Worm (Caenorhabditis elegans): ENCODE data around the gene T03E6.9.

DNA sequence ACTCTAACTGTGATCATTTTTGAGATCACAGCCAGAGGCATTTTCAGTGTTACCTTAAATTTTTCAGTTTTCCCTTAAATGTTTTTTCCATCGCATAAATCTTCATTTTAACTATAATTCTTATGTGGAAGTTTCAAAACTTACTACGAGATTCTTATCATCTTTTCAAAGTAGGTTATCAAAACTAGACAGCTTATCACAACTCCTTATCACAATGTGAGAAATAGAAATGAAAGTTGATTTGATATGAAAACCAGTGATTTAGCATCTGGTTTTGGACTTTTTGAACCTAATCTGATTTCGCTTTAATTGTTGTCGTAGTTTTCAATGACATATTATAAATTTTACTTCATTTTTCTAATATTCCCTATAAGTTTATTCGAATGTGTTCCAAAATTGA is 35.4 kb upstream of the T03E6.9 start, which contains the start of gene mltn-11:
- TF ChIP-seq elt-1 (tag; optimal IDR thresholded peaks at IDR 0.05) (no peak), fkh-2 (tag; optimal IDR thresholded peaks at IDR 0.05) (no peak), ceh-28 (tag; optimal IDR thresholded peaks at IDR 0.05) (no peak), ZK546.5 (tag; optimal IDR thresholded peaks at IDR 0.05) (no peak), elt-3 (tag; optimal IDR thresholded peaks at IDR 0.05) (no peak), nhr-25 (tag; optimal IDR thresholded peaks at IDR 0.05) (no peak), egl-27 (tag; optimal IDR thresholded peaks at IDR 0.05) (no peak), pqm-1 (tag; optimal IDR thresholded peaks at IDR 0.05) (no peak)
